Worm (Caenorhabditis elegans) whole organism, L1 larva: Measurements from ENCODE around the gene C55A6.6.
A peak's percentile ranks its signal among the peaks of the same experiment; 100 is the strongest.

Source experiments
- C16A3.4 ChIP-seq: fragments of 150-350 bp; optimal IDR thresholded peaks from 2 replicates; lab custom pipeline; 2014; ENCODE audit warnings: missing biosample characterization, missing genetic modification characterization
- ces-1 ChIP-seq: fragments of 150-350 bp; optimal IDR thresholded peaks from 2 replicates; lab custom pipeline; 2014; ENCODE audit warnings: missing biosample characterization, missing genetic modification reagents, missing genetic modification characterization
- dsc-1 ChIP-seq: sonication (generic microtip); optimal IDR thresholded peaks from 2 replicates; lab custom pipeline; 2016; ENCODE audit warnings: mild to moderate bottlenecking, missing genetic modification characterization, missing compliant biosample characterization
- efl-1 ChIP-seq, 4 experiments: fragments of 150-350 bp; optimal IDR thresholded peaks in 3 of 4; peaks in 1 of 4; 1 replicate in 1 of 4; 2 replicates in 3 of 4; lab custom pipeline; 2014; ENCODE audit warnings: missing biosample characterization in 2 of 4, missing genetic modification characterization in 2 of 4, missing genetic modification reagents in 2 of 4
- egl-13 ChIP-seq: sonication (generic microtip); optimal IDR thresholded peaks from 2 replicates; lab custom pipeline; 2016; ENCODE audit warnings: missing genotype, missing genetic modification reagents, missing genetic modification characterization, missing compliant biosample characterization
- elt-3 ChIP-seq, 6 experiments: fragments of 150-350 bp in 1 of 6; sonication (generic microtip); optimal IDR thresholded peaks; 2 replicates each; lab custom pipeline; 2017 to 2018; ENCODE audit warnings: missing biosample characterization in 6 of 6, missing genetic modification characterization in 6 of 6, inconsistent platforms in 1 of 6
- ets-5 ChIP-seq: fragments of 200-800 bp; sonication (Bioruptor generic); IDR thresholded peaks from 2 replicates; pipeline ENCODE4 v1.3.6; 2022; ENCODE audit warnings: missing genetic modification characterization, missing compliant biosample characterization
- fkh-10 ChIP-seq: sonication (generic microtip); optimal IDR thresholded peaks from 2 replicates; lab custom pipeline; 2017; ENCODE audit warnings: missing biosample characterization, missing genetic modification reagents, missing genetic modification characterization
- fkh-4 ChIP-seq: sonication (generic microtip); optimal IDR thresholded peaks from 2 replicates; lab custom pipeline; 2016; ENCODE audit warnings: missing compliant biosample characterization, missing genetic modification characterization, borderline replicate concordance
- hlh-17 ChIP-seq: fragments of 200-800 bp; sonication (Bioruptor generic); optimal IDR thresholded peaks from 2 replicates; lab custom pipeline; 2018; ENCODE audit warnings: missing genetic modification characterization, mild to moderate bottlenecking, missing compliant biosample characterization, moderate library complexity, borderline replicate concordance
- irx-1 ChIP-seq: sonication (generic microtip); optimal IDR thresholded peaks from 2 replicates; lab custom pipeline; 2016; ENCODE audit warnings: missing genetic modification characterization, missing compliant biosample characterization
- jun-1 ChIP-seq: fragments of 150-350 bp; optimal IDR thresholded peaks from 2 replicates; lab custom pipeline; 2014; ENCODE audit warnings: missing biosample characterization, missing genetic modification reagents, missing genetic modification characterization
- lin-14 ChIP-seq: fragments of 200-800 bp; sonication (Bioruptor generic); optimal IDR thresholded peaks from 2 replicates; lab custom pipeline; 2018; ENCODE audit warnings: mild to moderate bottlenecking, missing genetic modification characterization, moderate library complexity, missing compliant biosample characterization
- lsy-2 ChIP-seq, 2 experiments: fragments of 150-350 bp; optimal IDR thresholded peaks; 2 replicates each; lab custom pipeline; 2014; ENCODE audit warnings: missing biosample characterization in 2 of 2, missing genetic modification characterization in 2 of 2
- mdl-1 ChIP-seq, 2 experiments: fragments of 150-350 bp; optimal IDR thresholded peaks; 2 replicates each; lab custom pipeline; 2014 to 2017; ENCODE audit warnings: missing biosample characterization in 2 of 2, missing genetic modification characterization in 2 of 2, inconsistent platforms in 1 of 2
- mef-2 ChIP-seq: fragments of 150-350 bp; optimal IDR thresholded peaks from 2 replicates; lab custom pipeline; 2014; ENCODE audit warnings: missing biosample characterization, missing genetic modification characterization
- mep-1 ChIP-seq: fragments of 150-350 bp; optimal IDR thresholded peaks from 2 replicates; lab custom pipeline; 2014; ENCODE audit warnings: missing biosample characterization, missing genetic modification characterization
- nhr-11 ChIP-seq: fragments of 150-350 bp; optimal IDR thresholded peaks from 2 replicates; lab custom pipeline; 2014; ENCODE audit warnings: missing biosample characterization, missing genetic modification characterization
- nhr-12 ChIP-seq: sonication (generic microtip); optimal IDR thresholded peaks from 2 replicates; lab custom pipeline; 2017; ENCODE audit warnings: missing biosample characterization, missing genetic modification characterization
- nhr-19 ChIP-seq: fragments of 200-800 bp; sonication (Bioruptor generic); conservative IDR thresholded peaks from 2 replicates; pipeline ENCODE4 v1.3.6; 2022; ENCODE audit warnings: missing genetic modification characterization, missing compliant biosample characterization
- nhr-20 ChIP-seq: sonication (generic microtip); optimal IDR thresholded peaks from 2 replicates; lab custom pipeline; 2016; ENCODE audit warnings: mild to moderate bottlenecking, missing genetic modification characterization, missing compliant biosample characterization
- nhr-237 ChIP-seq: fragments of 150-350 bp; optimal IDR thresholded peaks from 2 replicates; lab custom pipeline; 2014; ENCODE audit warnings: missing biosample characterization, missing genetic modification characterization
- nhr-71 ChIP-seq: sonication (generic microtip); optimal IDR thresholded peaks from 2 replicates; lab custom pipeline; 2016; ENCODE audit warnings: mild to moderate bottlenecking, missing genetic modification characterization, moderate library complexity, missing compliant biosample characterization
- nhr-76 ChIP-seq: sonication (generic microtip); optimal IDR thresholded peaks from 2 replicates; lab custom pipeline; 2017; ENCODE audit warnings: missing biosample characterization, missing genetic modification characterization
- nhr-77 ChIP-seq: fragments of 150-350 bp; optimal IDR thresholded peaks from 2 replicates; lab custom pipeline; 2014; ENCODE audit warnings: missing biosample characterization, missing genetic modification characterization
- nhr-90 ChIP-seq: sonication (generic microtip); optimal IDR thresholded peaks from 2 replicates; lab custom pipeline; 2016; ENCODE audit warnings: mild to moderate bottlenecking, missing genetic modification characterization, missing compliant biosample characterization; ENCODE audit not compliant: poor library complexity
- rnt-1 ChIP-seq: sonication (generic microtip); optimal IDR thresholded peaks from 2 replicates; lab custom pipeline; 2016; ENCODE audit warnings: mild to moderate bottlenecking, missing genetic modification characterization, moderate library complexity, missing compliant biosample characterization
- skn-1 ChIP-seq: fragments of 150-350 bp; optimal IDR thresholded peaks from 2 replicates; lab custom pipeline; 2014; ENCODE audit warnings: missing biosample characterization, missing genetic modification characterization
- snu-23 ChIP-seq: sonication (generic microtip); optimal IDR thresholded peaks from 2 replicates; lab custom pipeline; 2016; ENCODE audit warnings: missing genetic modification characterization, missing compliant biosample characterization
- sox-4 ChIP-seq: sonication (generic microtip); optimal IDR thresholded peaks from 2 replicates; lab custom pipeline; 2016; ENCODE audit warnings: missing genetic modification characterization, missing compliant biosample characterization
- sptf-1 ChIP-seq: fragments of 150-350 bp; optimal IDR thresholded peaks from 2 replicates; lab custom pipeline; 2014; ENCODE audit warnings: missing biosample characterization, missing genetic modification characterization
- sup-37 ChIP-seq: fragments of 200-800 bp; sonication (Bioruptor generic); optimal IDR thresholded peaks from 2 replicates; lab custom pipeline; 2018; ENCODE audit warnings: mild to moderate bottlenecking, missing genetic modification characterization, missing compliant biosample characterization
- unc-130 ChIP-seq: fragments of 150-350 bp; optimal IDR thresholded peaks from 2 replicates; lab custom pipeline; 2017; ENCODE audit warnings: missing biosample characterization, missing genetic modification characterization, inconsistent platforms
- unc-62 ChIP-seq: fragments of 150-350 bp; optimal IDR thresholded peaks from 2 replicates; lab custom pipeline; 2014; ENCODE audit warnings: missing biosample characterization, missing genetic modification reagents, missing genetic modification characterization
- unc-86 ChIP-seq: sonication (generic microtip); optimal IDR thresholded peaks from 2 replicates; lab custom pipeline; 2016; ENCODE audit warnings: missing genetic modification characterization, missing compliant biosample characterization
- zag-1 ChIP-seq: fragments of 150-350 bp; optimal IDR thresholded peaks from 2 replicates; lab custom pipeline; 2014; ENCODE audit warnings: missing biosample characterization, missing genetic modification characterization
- zip-4 ChIP-seq: fragments of 200-800 bp; sonication (Bioruptor generic); optimal IDR thresholded peaks from 2 replicates; lab custom pipeline; 2018; ENCODE audit warnings: mild to moderate bottlenecking, missing genetic modification characterization, moderate library complexity, missing compliant biosample characterization
- ztf-11 ChIP-seq, 2 experiments: sonication (generic microtip); optimal IDR thresholded peaks; 2 replicates each; lab custom pipeline; 2016 to 2017; ENCODE audit warnings: missing genetic modification characterization in 2 of 2, missing biosample characterization in 1 of 2, missing compliant biosample characterization in 1 of 2

C55A6.6 gene

ce11 chrV:11508773-11509172 lies 5.8 kb downstream of the C55A6.6 start, which contains the start of gene ttll-5 (continued):
- TF ChIP-seq nhr-237 = no peak
- TF ChIP-seq mef-2 (tag; lab: Kevin White, UChicago) = no peak
- no peak for TF ChIP-seq C16A3.4 (tag; lab: Kevin White, UChicago)
- TF ChIP-seq ztf-11 (tag; optimal IDR thresholded peaks at IDR 0.05; lab: Kevin White, UChicago) = no peak
- TF ChIP-seq unc-62 (GFP tag; lab: Kevin White, UChicago) = no peak
- TF ChIP-seq elt-3 (tag; optimal IDR thresholded peaks at IDR 0.05; lab: Kevin White, UChicago) = peak in 3 of 6 experiments; percentile 6 to 62 (median 62)
- TF ChIP-seq nhr-12 (tag; lab: Kevin White, UChicago) = no peak
- no peak for TF ChIP-seq hlh-17 (GFP tag; lab: Kevin White, UChicago)
- TF ChIP-seq nhr-20 (tag; lab: Kevin White, UChicago) = peak; percentile 7
- TF ChIP-seq mdl-1 (tag; optimal IDR thresholded peaks at IDR 0.05; lab: Kevin White, UChicago) = no peak
- TF ChIP-seq unc-86 = no peak
- TF ChIP-seq nhr-19 = no peak
- TF ChIP-seq nhr-76 (tag; lab: Kevin White, UChicago) = no peak
- TF ChIP-seq zip-4 (GFP tag; lab: Kevin White, UChicago) = no peak
- TF ChIP-seq sup-37 (GFP tag; lab: Kevin White, UChicago) = no peak
- TF ChIP-seq snu-23 (GFP tag; lab: Kevin White, UChicago) = peak; percentile 5
- no peak for TF ChIP-seq ets-5 (GFP tag; lab: Robert Waterston, UW)
- TF ChIP-seq efl-1 (optimal IDR thresholded peaks at IDR 0.05; lab: Kevin White, UChicago) = no peak
- peak in 1 of 2 experiments; percentile 70 for TF ChIP-seq efl-1 (GFP tag; optimal IDR thresholded peaks at IDR 0.05 in 1 of 2; lab: Kevin White, UChicago)
- peak; percentile 21 for TF ChIP-seq skn-1 (tag; lab: Kevin White, UChicago)
- no peak for TF ChIP-seq irx-1 (tag; lab: Kevin White, UChicago)
- TF ChIP-seq nhr-11 (tag; lab: Kevin White, UChicago) = no peak
- TF ChIP-seq zag-1 (tag; lab: Kevin White, UChicago) = no peak

ce11 chrV:11506347-11506746 lies 8.2 kb downstream of the C55A6.6 start:
- TF ChIP-seq unc-130 (tag; lab: Kevin White, UChicago) (peak; percentile 27), rnt-1 (peak; percentile 61), nhr-90 (tag; lab: Kevin White, UChicago) (no peak), jun-1 (tag; lab: Kevin White, UChicago) (no peak), fkh-10 (GFP tag; lab: Kevin White, UChicago) (no peak), nhr-77 (tag; lab: Kevin White, UChicago) (no peak), dsc-1 (tag; lab: Kevin White, UChicago) (peak; percentile 98), mdl-1 (tag; optimal IDR thresholded peaks at IDR 0.05; lab: Kevin White, UChicago) (no peak), fkh-4 (tag; lab: Kevin White, UChicago) (peak; percentile 85), snu-23 (GFP tag; lab: Kevin White, UChicago) (peak; percentile 40), lin-14 (peak; percentile 88), nhr-12 (tag; lab: Kevin White, UChicago) (no peak), mep-1 (peak; percentile 43), nhr-19 (peak; percentile 48), lsy-2 (tag; optimal IDR thresholded peaks at IDR 0.05; lab: Kevin White, UChicago) (peak; percentile 30 to 56), nhr-20 (tag; lab: Kevin White, UChicago) (peak; percentile 33), ces-1 (GFP tag; lab: Kevin White, UChicago) (no peak), sox-4 (no peak), egl-13 (tag; lab: Kevin White, UChicago) (no peak), nhr-71 (tag; lab: Kevin White, UChicago) (peak; percentile 72), sptf-1 (tag; lab: Kevin White, UChicago) (no peak), ztf-11 (tag; optimal IDR thresholded peaks at IDR 0.05; lab: Kevin White, UChicago) (no peak), efl-1 (optimal IDR thresholded peaks at IDR 0.05; lab: Kevin White, UChicago) (peak in 1 of 2 experiments; percentile 18), efl-1 (GFP tag; optimal IDR thresholded peaks at IDR 0.05 in 1 of 2; lab: Kevin White, UChicago) (no peak)
